Fruit fly (Drosophila melanogaster) whole organism, embryonic: ENCODE measurements around the gene Hydr2.
A peak's percentile ranks its signal among the peaks of the same experiment; 100 is the strongest.

Experiments
- ATbp ChIP-seq: fragments of 200-800 bp; sonication (Bioruptor generic); optimal IDR thresholded peaks from 2 replicates; lab custom pipeline; 2017; ENCODE audit warnings: missing biosample characterization, mild to moderate bottlenecking, missing genetic modification characterization, missing genetic modification reagents
- CG10147 ChIP-seq: fragments of 200-800 bp; sonication (Bioruptor generic); optimal IDR thresholded peaks from 2 replicates; lab custom pipeline; 2019; ENCODE audit warnings: missing biosample characterization, mild to moderate bottlenecking, missing genetic modification characterization, moderate library complexity
- CG1024 ChIP-seq: fragments of 200-800 bp; sonication (Bioruptor generic); IDR thresholded peaks from 2 replicates; pipeline ENCODE4 v1.3.6; 2022; ENCODE audit warnings: missing biosample characterization, missing genetic modification characterization
- CG11560 ChIP-seq: fragments of 200-800 bp; sonication (Bioruptor generic); IDR thresholded peaks from 3 replicates; pipeline ENCODE4 v1.3.6; 2022; ENCODE audit warnings: missing biosample characterization, missing genetic modification characterization
- CG12942 ChIP-seq: fragments of 200-800 bp; sonication (Bioruptor generic); optimal IDR thresholded peaks from 3 replicates; lab custom pipeline; 2016; ENCODE audit warnings: missing biosample characterization, missing genetic modification characterization
- CG13296 ChIP-seq: fragments of 200-800 bp; sonication (Bioruptor generic); optimal IDR thresholded peaks from 3 replicates; lab custom pipeline; 2018; ENCODE audit warnings: missing biosample characterization, mild to moderate bottlenecking, missing genetic modification characterization
- CG14860 ChIP-seq: fragments of 200-800 bp; sonication (Bioruptor generic); IDR thresholded peaks from 3 replicates; pipeline ENCODE4 v1.3.6; 2022; ENCODE audit warnings: missing biosample characterization, missing genetic modification characterization; ENCODE audit not compliant: partially characterized antibody
- CG14965 ChIP-seq: fragments of 200-800 bp; sonication (Bioruptor generic); optimal IDR thresholded peaks from 2 replicates; lab custom pipeline; 2016; ENCODE audit warnings: missing biosample characterization, missing genetic modification characterization, borderline replicate concordance
- CG16813 ChIP-seq: fragments of 200-800 bp; sonication (Bioruptor generic); IDR thresholded peaks from 3 replicates; pipeline ENCODE4 v1.3.6; 2022; ENCODE audit warnings: missing biosample characterization, missing genetic modification characterization; ENCODE audit not compliant: partially characterized antibody
- CG17385 ChIP-seq: fragments of 200-800 bp; sonication (Bioruptor generic); optimal IDR thresholded peaks from 3 replicates; lab custom pipeline; 2018; ENCODE audit warnings: missing biosample characterization, mild to moderate bottlenecking, missing genetic modification characterization
- CG17568 ChIP-seq: fragments of 200-800 bp; sonication (Bioruptor generic); optimal IDR thresholded peaks from 2 replicates; lab custom pipeline; 2018; ENCODE audit warnings: missing biosample characterization, mild to moderate bottlenecking, missing genetic modification characterization, moderate library complexity
- CG17612 ChIP-seq: fragments of 200-800 bp; sonication (Bioruptor generic); IDR thresholded peaks from 2 replicates; pipeline ENCODE4 v1.3.6; 2022; ENCODE audit warnings: missing biosample characterization, missing genetic modification characterization
- CG34224 ChIP-seq: fragments of 200-800 bp; sonication (Bioruptor generic); IDR thresholded peaks from 3 replicates; pipeline ENCODE4 v1.3.6; 2022; ENCODE audit warnings: missing biosample characterization, missing genetic modification characterization; ENCODE audit not compliant: partially characterized antibody
- CG3838 ChIP-seq: fragments of 200-800 bp; sonication (Bioruptor generic); optimal IDR thresholded peaks from 3 replicates; lab custom pipeline; 2016; ENCODE audit warnings: missing biosample characterization, missing genetic modification characterization
- CG43689 ChIP-seq: fragments of 200-800 bp; sonication (Bioruptor generic); IDR thresholded peaks from 2 replicates; pipeline ENCODE4 v1.3.6; 2022; ENCODE audit warnings: missing biosample characterization, missing genetic modification characterization
- CG4424 ChIP-seq: fragments of 200-800 bp; sonication (Bioruptor generic); optimal IDR thresholded peaks from 3 replicates; lab custom pipeline; 2016; ENCODE audit warnings: missing biosample characterization, missing genetic modification characterization
- CG5245 ChIP-seq: fragments of 200-800 bp; sonication (Bioruptor generic); optimal IDR thresholded peaks from 3 replicates; lab custom pipeline; 2016; ENCODE audit warnings: missing biosample characterization, missing genetic modification characterization
- CG6689 ChIP-seq: fragments of 200-800 bp; sonication (Bioruptor generic); IDR thresholded peaks from 2 replicates; pipeline ENCODE4 v1.3.6; 2022; ENCODE audit warnings: missing biosample characterization, missing genetic modification characterization
- CG6791 ChIP-seq: fragments of 200-800 bp; sonication (Bioruptor generic); IDR thresholded peaks from 3 replicates; pipeline ENCODE4 v1.3.6; 2022; ENCODE audit warnings: missing biosample characterization, missing genetic modification characterization; ENCODE audit not compliant: partially characterized antibody
- CG8924 ChIP-seq: fragments of 200-800 bp; optimal IDR thresholded peaks from 3 replicates; lab custom pipeline; 2019; ENCODE audit warnings: missing biosample characterization, mild to moderate bottlenecking, missing genetic modification characterization, moderate library complexity
- CG8944 ChIP-seq: fragments of 200-800 bp; sonication (Bioruptor generic); optimal IDR thresholded peaks from 3 replicates; lab custom pipeline; 2016; ENCODE audit warnings: missing biosample characterization, missing genetic modification characterization
- Dip3 ChIP-seq: fragments of 200-800 bp; sonication (Bioruptor generic); optimal IDR thresholded peaks from 3 replicates; lab custom pipeline; 2016; ENCODE audit warnings: missing biosample characterization, missing genetic modification characterization
- Doc3 ChIP-seq: fragments of 200-800 bp; sonication (Bioruptor generic); IDR thresholded peaks from 3 replicates; pipeline ENCODE4 v1.3.6; 2022; ENCODE audit warnings: missing biosample characterization, missing genetic modification characterization; ENCODE audit not compliant: partially characterized antibody
- E2f2 ChIP-seq: fragments of 200-800 bp; sonication (Bioruptor generic); IDR thresholded peaks from 2 replicates; pipeline ENCODE4 v1.3.6; 2022; ENCODE audit warnings: missing biosample characterization, missing genetic modification characterization
- HLH3B ChIP-seq: fragments of 200-800 bp; sonication (Bioruptor generic); IDR thresholded peaks from 2 replicates; pipeline ENCODE4 v1.3.6; 2022; ENCODE audit warnings: missing biosample characterization, missing genetic modification characterization
- HLH4C ChIP-seq: fragments of 200-800 bp; sonication (Bioruptor generic); IDR thresholded peaks from 3 replicates; pipeline ENCODE4 v1.3.6; 2022; ENCODE audit warnings: missing biosample characterization, missing genetic modification characterization; ENCODE audit not compliant: partially characterized antibody
- Hey ChIP-seq: fragments of 200-800 bp; sonication (Bioruptor generic); optimal IDR thresholded peaks from 3 replicates; lab custom pipeline; 2018; ENCODE audit warnings: missing biosample characterization, mild to moderate bottlenecking, missing genetic modification characterization
- Hmr ChIP-seq: fragments of 200-800 bp; sonication (Bioruptor generic); optimal IDR thresholded peaks from 3 replicates; lab custom pipeline; 2017; ENCODE audit warnings: mild to moderate bottlenecking, missing biosample characterization, missing genetic modification reagents, missing genetic modification characterization
- Myb ChIP-seq: fragments of 200-800 bp; sonication (Bioruptor generic); optimal IDR thresholded peaks from 2 replicates; lab custom pipeline; 2016; ENCODE audit warnings: missing biosample characterization, missing genetic modification characterization
- Optix ChIP-seq: fragments of 200-800 bp; sonication (Bioruptor generic); IDR thresholded peaks from 3 replicates; pipeline ENCODE4 v1.3.6; 2022; ENCODE audit warnings: missing biosample characterization, missing genetic modification characterization
- Stat92E ChIP-seq, 3 experiments: fragments of >200 bp in 2 of 3; fragments of 200-800 bp in 1 of 3; sonication (Bioruptor generic) in 1 of 3; optimal IDR thresholded peaks; 2 replicates each; lab custom pipeline; 2017 to 2019; ENCODE audit warnings: missing biosample characterization in 3 of 3, missing genetic modification characterization in 3 of 3, mild to moderate bottlenecking in 1 of 3, moderate library complexity in 1 of 3
- TFAM ChIP-seq: fragments of 200-800 bp; sonication (Bioruptor generic); optimal IDR thresholded peaks from 2 replicates; lab custom pipeline; 2017; ENCODE audit warnings: missing biosample characterization, missing genetic modification characterization, inconsistent platforms
- YL-1 ChIP-seq: fragments of 200-800 bp; sonication (Bioruptor generic); optimal IDR thresholded peaks from 3 replicates; lab custom pipeline; 2017; ENCODE audit warnings: missing biosample characterization, mild to moderate bottlenecking, missing genetic modification characterization
- bab2 ChIP-seq: fragments of 200-800 bp; sonication (Bioruptor generic); optimal IDR thresholded peaks from 2 replicates; lab custom pipeline; 2016; ENCODE audit warnings: missing biosample characterization, missing genetic modification characterization
- cg ChIP-seq: fragments of 200-800 bp; sonication (Bioruptor generic); optimal IDR thresholded peaks from 3 replicates; lab custom pipeline; 2019; ENCODE audit warnings: missing biosample characterization, mild to moderate bottlenecking, missing genetic modification characterization, moderate library complexity
- crp ChIP-seq, 2 experiments: fragments of 200-800 bp; sonication (Bioruptor generic); optimal IDR thresholded peaks; 2 replicates in 1 of 2; 3 replicates in 1 of 2; lab custom pipeline; 2017; ENCODE audit warnings: missing biosample characterization in 2 of 2, missing genetic modification characterization in 2 of 2, mild to moderate bottlenecking in 1 of 2, moderate library complexity in 1 of 2
- ems ChIP-seq: fragments of 200-800 bp; sonication (Bioruptor generic); optimal IDR thresholded peaks from 3 replicates; lab custom pipeline; 2016; ENCODE audit warnings: missing biosample characterization, missing genetic modification characterization
- eve ChIP-seq, 2 experiments: fragments of >200 bp; optimal IDR thresholded peaks; 2 replicates each; lab custom pipeline; 2017; ENCODE audit warnings: missing biosample characterization in 2 of 2, missing genetic modification characterization in 2 of 2
- gfzf ChIP-seq: fragments of 200-800 bp; sonication (Bioruptor generic); optimal IDR thresholded peaks from 2 replicates; lab custom pipeline; 2016; ENCODE audit warnings: missing biosample characterization, mild to moderate bottlenecking, missing genetic modification characterization, moderate library complexity
- nerfin-2 ChIP-seq: fragments of 200-800 bp; sonication (Bioruptor generic); IDR thresholded peaks from 2 replicates; pipeline ENCODE4 v1.3.6; 2022; ENCODE audit warnings: missing biosample characterization, missing genetic modification characterization; ENCODE audit not compliant: partially characterized antibody
- nom ChIP-seq: fragments of 200-800 bp; sonication (Bioruptor generic); optimal IDR thresholded peaks from 2 replicates; lab custom pipeline; 2017; ENCODE audit warnings: missing biosample characterization, missing genetic modification characterization, mild to moderate bottlenecking, moderate library complexity, missing genetic modification reagents
- sens ChIP-seq: fragments of 200-800 bp; sonication (Bioruptor generic); peaks from one replicate; lab custom pipeline; 2016; ENCODE audit warnings: missing biosample characterization, missing genetic modification characterization
- seq ChIP-seq: fragments of 200-800 bp; sonication (Bioruptor generic); IDR thresholded peaks from 2 replicates; pipeline ENCODE4 v1.3.6; 2022; ENCODE audit warnings: missing biosample characterization, missing genetic modification characterization
- sisA ChIP-seq: fragments of 200-800 bp; sonication (Bioruptor generic); IDR thresholded peaks from 2 replicates; pipeline ENCODE4 v1.3.6; 2022; ENCODE audit warnings: missing biosample characterization, missing genetic modification characterization
- slbo ChIP-seq: fragments of 200-800 bp; sonication (Bioruptor generic); IDR thresholded peaks from 2 replicates; pipeline ENCODE4 v1.3.6; 2022; ENCODE audit warnings: missing biosample characterization, missing genetic modification characterization
- sqz ChIP-seq: fragments of 200-800 bp; sonication (Bioruptor generic); optimal IDR thresholded peaks from 3 replicates; lab custom pipeline; 2018; ENCODE audit warnings: missing biosample characterization, mild to moderate bottlenecking, missing genetic modification characterization
- sug ChIP-seq: fragments of 200-800 bp; optimal IDR thresholded peaks from 2 replicates; lab custom pipeline; 2019; ENCODE audit warnings: missing biosample characterization, mild to moderate bottlenecking, missing genetic modification characterization, moderate library complexity
- tup ChIP-seq: fragments of 200-800 bp; sonication (Bioruptor generic); optimal IDR thresholded peaks from 2 replicates; lab custom pipeline; 2016; ENCODE audit warnings: missing biosample characterization, mild to moderate bottlenecking, missing genetic modification characterization, moderate library complexity

Hydr2 gene

dm6 chr2L:3159144-3160000 lies 4.1 kb upstream of the Hydr2 start, which contains the start of the genes Mad and gkt (continued):
- peak; percentile 95 for TF ChIP-seq cg (GFP tag; lab: Kevin White, UChicago)
- peak in 1 of 2 experiments; percentile 41 for TF ChIP-seq crp (GFP tag; optimal IDR thresholded peaks at IDR 0.05; lab: Kevin White, UChicago)
- TF ChIP-seq CG34224 (GFP tag; lab: Robert Waterston, UW): peak; percentile 27; the same call in 1 of the 3 replicates
- 0 out of 3 replicates have a peak, but pooled peaks have one; percentile 15 for TF ChIP-seq CG14860 (GFP tag; lab: Robert Waterston, UW)
- peak; percentile 17 for TF ChIP-seq sqz (GFP tag; lab: Kevin White, UChicago)
- TF ChIP-seq CG16813 (GFP tag; lab: Robert Waterston, UW): peak; percentile 65
- no peak for TF ChIP-seq HLH3B
- TF ChIP-seq ATbp (GFP tag; lab: Kevin White, UChicago): no peak
- peak in 1 of 2 experiments; percentile 75 for TF ChIP-seq eve (GFP tag; optimal IDR thresholded peaks at IDR 0.05; lab: Kevin White, UChicago)
- no peak for TF ChIP-seq CG6689 (GFP tag; lab: Robert Waterston, UW)
- no peak for TF ChIP-seq Stat92E (GFP tag; optimal IDR thresholded peaks at IDR 0.05; lab: Kevin White, UChicago)
- no peak for TF ChIP-seq ems
- no peak for TF ChIP-seq CG17568 (GFP tag; lab: Kevin White, UChicago)
- no peak for TF ChIP-seq seq (GFP tag; lab: Robert Waterston, UW)
- TF ChIP-seq CG10147 (GFP tag; lab: Kevin White, UChicago): peak; percentile 21
- TF ChIP-seq CG5245 (GFP tag; lab: Kevin White, UChicago): no peak
- TF ChIP-seq Hmr (GFP tag; lab: Kevin White, UChicago): no peak
- peak; percentile 51 for TF ChIP-seq nerfin-2 (GFP tag; lab: Robert Waterston, UW)
- no peak for TF ChIP-seq tup (GFP tag; lab: Kevin White, UChicago)
- TF ChIP-seq Doc3 (GFP tag; lab: Robert Waterston, UW): 0 out of 3 replicates have a peak, but pooled peaks have one; percentile 28
- no peak for TF ChIP-seq CG17612 (GFP tag; lab: Robert Waterston, UW)
- peak; percentile 41 for TF ChIP-seq YL-1
- TF ChIP-seq CG43689 (GFP tag; lab: Robert Waterston, UW): no peak
- TF ChIP-seq HLH4C (GFP tag; lab: Robert Waterston, UW): peak; percentile 31; the same call in 1 of the 3 replicates
- TF ChIP-seq CG17385 (GFP tag; lab: Kevin White, UChicago): peak; percentile 96
- no peak for TF ChIP-seq CG11560 (tag; lab: Robert Waterston, UW)
- no peak for TF ChIP-seq CG12942 (GFP tag; lab: Kevin White, UChicago)
- TF ChIP-seq Dip3 (GFP tag; lab: Kevin White, UChicago): no peak
- no peak for TF ChIP-seq Myb (GFP tag; lab: Kevin White, UChicago)
- TF ChIP-seq Hey: no peak
- TF ChIP-seq CG1024: no peak
- TF ChIP-seq slbo (GFP tag; lab: Robert Waterston, UW): peak; percentile 4; the same call in 1 of the 2 replicates
- TF ChIP-seq CG8924 (tag; lab: Kevin White, UChicago): peak; percentile 35
- TF ChIP-seq CG4424 (GFP tag; lab: Kevin White, UChicago): no peak
- peak; percentile 47 for TF ChIP-seq gfzf (GFP tag; lab: Kevin White, UChicago)
- TF ChIP-seq CG6791 (GFP tag; lab: Robert Waterston, UW): peak; percentile 51; the same call in 2 of the 3 replicates
- no peak for TF ChIP-seq CG14965 (GFP tag; lab: Kevin White, UChicago)
- TF ChIP-seq CG8944 (GFP tag; lab: Kevin White, UChicago): no peak
- peak; percentile 42 for TF ChIP-seq sens (GFP tag; lab: Kevin White, UChicago)
- TF ChIP-seq sisA (GFP tag; lab: Robert Waterston, UW): no peak
- peak; percentile 47 for TF ChIP-seq E2f2 (GFP tag; lab: Robert Waterston, UW)
- TF ChIP-seq Optix (GFP tag; lab: Robert Waterston, UW): no peak
- TF ChIP-seq bab2 (GFP tag; lab: Kevin White, UChicago): no peak
- no peak for TF ChIP-seq CG13296 (GFP tag; lab: Kevin White, UChicago)
- TF ChIP-seq TFAM (GFP tag; lab: Kevin White, UChicago): no peak
- TF ChIP-seq CG3838 (GFP tag; lab: Kevin White, UChicago): peak; percentile 73
- no peak for TF ChIP-seq sug (tag; lab: Kevin White, UChicago)
- peak; percentile 60 for TF ChIP-seq nom
